Fruit fly (Drosophila melanogaster): Measurements from ENCODE around the gene CG13685.

dm6 chr3L:7782051-7782682, 35.0 kb downstream of the CG13685 start:
- no peak for TF ChIP-seq CG1602 (GFP tag; optimal IDR thresholded peaks at IDR 0.05)
- TF ChIP-seq Dp (GFP tag; optimal IDR thresholded peaks at IDR 0.05): no peak
- TF ChIP-seq p53 (GFP tag; optimal IDR thresholded peaks at IDR 0.05): no peak
- TF ChIP-seq CG14860 (GFP tag; IDR thresholded peaks at IDR 0.05; ENCODE audit: partially characterized antibody): no peak
- no peak for TF ChIP-seq CG7556 (GFP tag; optimal IDR thresholded peaks at IDR 0.05)
- TF ChIP-seq CkIIα-i1 (GFP tag; IDR thresholded peaks at IDR 0.05): no peak
- no peak for TF ChIP-seq CG11696 (GFP tag; IDR thresholded peaks at IDR 0.05)
- TF ChIP-seq zfh2 (GFP tag; optimal IDR thresholded peaks at IDR 0.05): no peak
